Worm (Caenorhabditis elegans) whole organism, late embryonic: Measurements from ENCODE around the gene Y51H4A.935.
A peak's percentile ranks its signal among the peaks of the same experiment; 100 is the strongest.

ENCODE experiments used
- ahr-1 ChIP-seq: sonication (generic microtip); optimal IDR thresholded peaks from 2 replicates; lab custom pipeline; 2016; ENCODE audit warnings: missing genetic modification characterization, missing compliant biosample characterization
- ama-1 ChIP-seq: fragments of 150-350 bp; optimal IDR thresholded peaks from 2 replicates; lab custom pipeline; 2014
- ceh-31 ChIP-seq: sonication (generic microtip); optimal IDR thresholded peaks from 2 replicates; lab custom pipeline; 2016; ENCODE audit warnings: missing genetic modification characterization, missing compliant biosample characterization
- ceh-48 ChIP-seq: sonication (generic microtip); optimal IDR thresholded peaks from 2 replicates; lab custom pipeline; 2016; ENCODE audit warnings: missing genetic modification characterization, inconsistent platforms, missing compliant biosample characterization
- lin-11 ChIP-seq: fragments of 200-800 bp; sonication (Bioruptor generic); optimal IDR thresholded peaks from 2 replicates; lab custom pipeline; 2018; ENCODE audit warnings: mild to moderate bottlenecking, missing genetic modification characterization, missing compliant biosample characterization
- nhr-232 ChIP-seq: sonication (generic microtip); optimal IDR thresholded peaks from 2 replicates; lab custom pipeline; 2016; ENCODE audit warnings: missing genetic modification characterization, missing compliant biosample characterization
- odd-2 ChIP-seq: sonication (generic microtip); optimal IDR thresholded peaks from 2 replicates; lab custom pipeline; 2017; ENCODE audit warnings: antibody characterized with exemption, mild to moderate bottlenecking, missing genetic modification characterization, missing compliant biosample characterization
- pat-9 ChIP-seq: fragments of 200-800 bp; sonication (Bioruptor generic); optimal IDR thresholded peaks from 2 replicates; lab custom pipeline; 2018; ENCODE audit warnings: mild to moderate bottlenecking, missing genetic modification characterization, moderate library complexity, missing compliant biosample characterization
- pha-4 ChIP-seq: fragments of 150-350 bp; optimal IDR thresholded peaks from 2 replicates; lab custom pipeline; 2018; ENCODE audit warnings: missing biosample characterization, missing genetic modification reagents, missing genetic modification characterization

DNA sequence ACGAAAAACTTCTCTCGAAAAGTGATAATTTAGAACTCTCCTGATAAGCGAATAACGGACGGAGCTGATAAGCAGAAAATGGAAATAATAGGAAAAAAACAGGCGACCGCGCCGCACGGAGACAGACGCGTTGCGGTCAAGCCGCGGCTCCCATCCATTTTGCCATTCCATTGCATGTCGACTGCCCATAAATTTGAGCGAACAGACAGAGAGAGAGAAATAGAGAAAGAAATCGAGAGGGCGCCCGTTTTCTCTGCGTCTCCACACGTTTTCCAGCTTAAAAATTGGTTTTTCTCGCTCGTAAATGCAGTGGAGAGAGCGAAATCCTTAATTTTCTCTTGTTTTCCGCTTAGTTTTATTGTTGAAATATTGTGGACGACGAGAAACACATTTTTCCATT, 5.2 kb downstream of the Y51H4A.935 start:
- no peak for TF ChIP-seq ceh-48 (tag; lab: Kevin White, UChicago)
- no peak for TF ChIP-seq pat-9 (tag; lab: Kevin White, UChicago)
- no peak for TF ChIP-seq odd-2 (tag; lab: Kevin White, UChicago)
- no peak for TF ChIP-seq ahr-1 (tag; lab: Kevin White, UChicago)
- no peak for TF ChIP-seq lin-11 (tag; lab: Kevin White, UChicago)
- TF ChIP-seq nhr-232 (tag; lab: Kevin White, UChicago), result no peak
- TF ChIP-seq pha-4 (tag; lab: Kevin White, UChicago), result no peak
- peak; percentile 25 for TF ChIP-seq ceh-31
- no peak for TF ChIP-seq ama-1 (lab: Kevin White, UChicago)
